Fruit fly (Drosophila melanogaster): ENCODE results near the gene CG31140.

The CG31140 gene

DNA sequence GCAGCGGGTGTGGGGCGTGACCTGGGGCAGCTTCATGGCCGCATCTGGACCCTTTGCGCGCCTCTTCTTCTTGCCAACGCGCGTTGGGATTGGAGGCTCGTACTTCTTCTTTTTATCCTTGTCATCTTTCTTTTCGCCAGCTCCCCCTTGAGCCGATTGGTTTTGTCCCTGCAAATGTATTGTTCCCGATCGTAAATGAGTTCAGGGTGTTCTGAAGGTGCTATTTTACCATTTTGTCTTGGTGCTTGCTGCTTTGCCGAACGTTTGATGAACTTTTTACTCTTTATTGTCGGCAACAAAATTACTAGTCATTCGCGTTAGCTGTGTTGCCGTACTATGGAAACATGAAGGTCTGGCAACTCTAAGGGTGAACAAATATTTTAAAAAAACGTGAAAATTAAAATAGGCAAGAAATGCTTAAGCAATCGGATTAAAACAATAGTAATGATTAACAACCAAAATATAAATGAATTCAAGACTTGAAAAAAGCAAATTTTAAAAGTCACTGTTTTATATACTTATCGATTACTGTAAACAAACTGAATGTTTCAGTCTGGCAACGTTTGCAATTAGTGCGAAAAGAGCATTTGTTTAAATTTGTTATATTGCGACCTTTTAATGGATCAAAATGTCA lies 31.8 kb upstream of the CG31140 start, which contains the start of the genes Rpt2 and CG13599:
Gene Rpt2, minus strand, starts transcription at position 464 of the 634 bp plus-strand sequence.
Gene CG13599, plus strand, starts transcription at position 545 of the 634 bp plus-strand sequence.
- TF ChIP-seq CG3032 (tag; optimal IDR thresholded peaks at IDR 0.05) (peak; percentile 4), Blimp-1 (GFP tag; optimal IDR thresholded peaks at IDR 0.05) (no peak), Gug (GFP tag; IDR thresholded peaks at IDR 0.05) (no peak), Eip75B (GFP tag; optimal IDR thresholded peaks at IDR 0.05) (no peak), CG31627 (GFP tag; optimal IDR thresholded peaks at IDR 0.05) (peak; percentile 6), CG15336 (GFP tag; IDR thresholded peaks at IDR 0.05) (no peak), CG11294 (GFP tag; IDR thresholded peaks at IDR 0.05) (no peak), fkh (GFP tag; optimal IDR thresholded peaks at IDR 0.05) (peak; percentile 93), Eip78C (GFP tag) (peak; percentile 19), pdm3 (GFP tag; optimal IDR thresholded peaks at IDR 0.05) (no peak), Eip93F (GFP tag; optimal IDR thresholded peaks at IDR 0.05) (no peak), dsx (GFP tag; optimal IDR thresholded peaks at IDR 0.05; ENCODE audit: poor library complexity, severe bottlenecking) (peak; percentile 52), OdsH (GFP tag; optimal IDR thresholded peaks at IDR 0.05) (no peak), CG6163 (GFP tag; IDR thresholded peaks at IDR 0.05) (no peak), achi (GFP tag; optimal IDR thresholded peaks at IDR 0.05) (no peak), CG8119 (GFP tag; IDR thresholded peaks at IDR 0.05) (no peak), eg (GFP tag; IDR thresholded peaks at IDR 0.05) (no peak), esn (GFP tag; optimal IDR thresholded peaks at IDR 0.05) (peak; percentile 51), CG32006 (GFP tag; optimal IDR thresholded peaks at IDR 0.05) (no peak), CG11902 (GFP tag; optimal IDR thresholded peaks at IDR 0.05) (no peak), CG6854 (GFP tag; optimal IDR thresholded peaks at IDR 0.05) (no peak), ss (GFP tag; optimal IDR thresholded peaks at IDR 0.05) (no peak), lz (GFP tag; optimal IDR thresholded peaks at IDR 0.05) (peak; percentile 12), Smox (GFP tag; optimal IDR thresholded peaks at IDR 0.05) (no peak), fd85E (GFP tag; optimal IDR thresholded peaks at IDR 0.05) (no peak), net (GFP tag; optimal IDR thresholded peaks at IDR 0.05) (no peak), Sox14 (GFP tag; optimal IDR thresholded peaks at IDR 0.05) (peak; percentile 59), Lpt (GFP tag; optimal IDR thresholded peaks at IDR 0.05) (no peak), cyc (GFP tag; optimal IDR thresholded peaks at IDR 0.05) (peak; percentile 9), fd59A (GFP tag; optimal IDR thresholded peaks at IDR 0.05) (no peak)

DNA sequence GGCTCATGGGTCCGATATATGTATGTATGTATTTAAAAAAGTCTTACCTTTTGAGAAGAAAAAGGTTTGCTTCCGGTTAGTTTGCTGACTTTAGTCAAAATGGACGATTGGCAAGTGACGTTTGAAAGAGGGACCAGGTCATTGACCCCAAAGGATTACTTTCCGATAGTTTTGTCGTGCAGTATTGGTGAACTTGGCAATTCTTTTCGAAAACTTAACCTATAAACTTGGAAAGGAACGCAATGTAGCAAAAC lies 29.6 kb upstream of the CG31140 start, which contains the start of gene RpS19b:
Gene RpS19b, minus strand, starts transcription at position 101 of the 254 bp plus-strand sequence.
- TF ChIP-seq Eip93F (GFP tag; optimal IDR thresholded peaks at IDR 0.05) (no peak), cyc (GFP tag; optimal IDR thresholded peaks at IDR 0.05) (no peak), esn (GFP tag; optimal IDR thresholded peaks at IDR 0.05) (no peak), Lpt (GFP tag; optimal IDR thresholded peaks at IDR 0.05) (no peak), CG6792 (GFP tag; optimal IDR thresholded peaks at IDR 0.05) (no peak), Ets21C (GFP tag; optimal IDR thresholded peaks at IDR 0.05) (no peak), eg (GFP tag; IDR thresholded peaks at IDR 0.05) (no peak), Met (GFP tag; optimal IDR thresholded peaks at IDR 0.05) (no peak), CG7368 (GFP tag; optimal IDR thresholded peaks at IDR 0.05) (no peak), ss (GFP tag; optimal IDR thresholded peaks at IDR 0.05) (no peak)

DNA sequence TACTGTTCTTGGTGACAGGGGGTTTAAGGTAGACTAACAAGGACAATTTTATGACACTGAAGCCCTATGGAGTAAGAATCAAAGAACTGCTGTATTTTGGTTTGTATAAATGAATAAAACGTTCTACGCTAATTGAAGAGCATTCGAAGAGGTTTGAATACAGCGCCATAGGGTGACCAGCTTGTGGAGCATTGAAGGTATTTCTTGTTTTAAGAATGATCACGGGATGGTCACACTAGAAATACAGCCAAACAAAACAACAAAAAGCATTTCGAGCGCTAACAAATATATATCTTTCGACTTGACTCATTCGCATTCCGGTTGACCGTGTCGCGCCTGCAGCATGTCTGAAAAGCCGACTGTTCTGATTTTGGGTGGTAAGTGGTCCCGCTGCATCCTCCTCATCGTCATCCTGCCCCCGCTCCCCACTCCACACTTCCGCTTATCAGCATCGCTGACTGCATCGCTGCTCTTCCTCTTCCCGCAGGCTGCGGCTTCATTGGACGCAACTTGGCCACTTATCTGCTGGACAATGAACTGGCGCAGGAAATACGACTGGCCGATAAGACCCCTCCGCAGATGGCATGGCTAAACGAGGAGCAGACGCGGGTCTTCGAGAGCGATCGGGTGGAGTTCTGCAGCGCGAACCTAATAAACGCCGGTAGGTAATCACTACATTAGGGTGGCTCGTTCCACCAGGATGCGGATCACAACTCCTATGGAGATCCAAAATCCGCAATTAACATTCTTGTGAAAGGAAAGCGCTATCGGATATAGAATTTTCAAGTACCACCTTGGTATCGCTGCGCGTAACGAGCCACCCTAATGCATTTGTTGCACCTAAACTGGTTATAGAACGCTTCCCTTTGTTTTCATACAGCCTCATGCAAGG lies 29.1 kb upstream of the CG31140 start, which contains the start of gene CG5854:
Gene CG5854, plus strand, starts transcription at position 229 of the 892 bp plus-strand sequence.
- TF ChIP-seq Eip75B (GFP tag; optimal IDR thresholded peaks at IDR 0.05), result peak; percentile 97
- TF ChIP-seq Hr39 (GFP tag; optimal IDR thresholded peaks at IDR 0.05), result peak; percentile 97
- peak; percentile 99 for TF ChIP-seq CG3919 (GFP tag; optimal IDR thresholded peaks at IDR 0.05)
- peak; percentile 92 for TF ChIP-seq CG3032 (tag; optimal IDR thresholded peaks at IDR 0.05)
- TF ChIP-seq Hr4 (GFP tag; optimal IDR thresholded peaks at IDR 0.05), result peak; percentile 97
- TF ChIP-seq Sox102F (GFP tag; optimal IDR thresholded peaks at IDR 0.05), result peak; percentile 97
- TF ChIP-seq salr (GFP tag; optimal IDR thresholded peaks at IDR 0.05), result peak; percentile 96
- peak; percentile 94 for TF ChIP-seq CG6808 (GFP tag; optimal IDR thresholded peaks at IDR 0.05)
- TF ChIP-seq Blimp-1 (GFP tag; optimal IDR thresholded peaks at IDR 0.05), result peak; percentile 72
- peak; percentile 98 for TF ChIP-seq achi (GFP tag; optimal IDR thresholded peaks at IDR 0.05)
- peak; percentile 92 for TF ChIP-seq CG4318 (GFP tag; optimal IDR thresholded peaks at IDR 0.05)
- TF ChIP-seq CG32006 (GFP tag; optimal IDR thresholded peaks at IDR 0.05), result peak; percentile 96
- peak; percentile 96 for TF ChIP-seq CG34406 (GFP tag; optimal IDR thresholded peaks at IDR 0.05)
- TF ChIP-seq Ets96B (tag; optimal IDR thresholded peaks at IDR 0.05), result peak; percentile 96
- peak; percentile 97 for TF ChIP-seq spab (GFP tag; optimal IDR thresholded peaks at IDR 0.05)
- peak; percentile 93 for TF ChIP-seq CG10669 (GFP tag; optimal IDR thresholded peaks at IDR 0.05)
- peak; percentile 87 for TF ChIP-seq CG6854 (GFP tag; optimal IDR thresholded peaks at IDR 0.05)
- TF ChIP-seq CG9139 (GFP tag; optimal IDR thresholded peaks at IDR 0.05), result peak; percentile 87
